Worm (Caenorhabditis elegans): ENCODE results near the gene F56H9.2.

ce11 chrV:12679807-12680206, 42.3 kb downstream of the F56H9.2 start, which contains the start of gene frpr-15:
- TF ChIP-seq him-1 (tag; optimal IDR thresholded peaks at IDR 0.05) = no peak
- TF ChIP-seq dao-5 (tag; optimal IDR thresholded peaks at IDR 0.05) = no peak
